Worm (Caenorhabditis elegans) whole organism, L2 larva: ENCODE measurements around the gene tre-5.

Experiments
- R02D3.7 ChIP-seq: fragments of 150-350 bp; optimal IDR thresholded peaks from 2 replicates; lab custom pipeline; 2014; ENCODE audit warnings: missing biosample characterization, missing genetic modification characterization
- ama-1 ChIP-seq: fragments of 150-350 bp; optimal IDR thresholded peaks from 2 replicates; lab custom pipeline; 2018; ENCODE audit warnings: inconsistent platforms
- blmp-1 ChIP-seq: sonication (generic microtip); optimal IDR thresholded peaks from 2 replicates; lab custom pipeline; 2017; ENCODE audit warnings: missing genetic modification characterization, mild to moderate bottlenecking, missing compliant biosample characterization, antibody characterized with exemption, moderate library complexity; ENCODE audit not compliant: insufficient read depth
- egl-27 ChIP-seq: sonication (generic microtip); optimal IDR thresholded peaks from 3 replicates; lab custom pipeline; 2017; ENCODE audit warnings: missing biosample characterization, missing genetic modification reagents, missing genetic modification characterization
- lin-13 ChIP-seq: fragments of 150-350 bp; optimal IDR thresholded peaks from 2 replicates; lab custom pipeline; 2014; ENCODE audit warnings: missing biosample characterization, missing genetic modification reagents, missing genetic modification characterization
- nhr-11 ChIP-seq: fragments of 150-350 bp; optimal IDR thresholded peaks from 2 replicates; lab custom pipeline; 2014; ENCODE audit warnings: missing biosample characterization, missing genetic modification characterization
- nhr-25 ChIP-seq: fragments of 150-350 bp; sonication (generic microtip); optimal IDR thresholded peaks from 3 replicates; lab custom pipeline; 2014; ENCODE audit warnings: missing biosample characterization, missing genetic modification characterization
- nhr-77 ChIP-seq: fragments of 150-350 bp; optimal IDR thresholded peaks from 2 replicates; lab custom pipeline; 2014; ENCODE audit warnings: missing biosample characterization, missing genetic modification characterization
- skn-1 ChIP-seq: sonication (generic microtip); optimal IDR thresholded peaks from 2 replicates; lab custom pipeline; 2017; ENCODE audit warnings: missing biosample characterization, missing genetic modification characterization
- snpc-4 ChIP-seq: fragments of 150-350 bp; optimal IDR thresholded peaks from 2 replicates; lab custom pipeline; 2014; ENCODE audit warnings: missing biosample characterization, missing genetic modification characterization
- unc-39 ChIP-seq: fragments of 150-350 bp; optimal IDR thresholded peaks from 2 replicates; lab custom pipeline; 2014; ENCODE audit warnings: missing biosample characterization, missing genetic modification characterization
- unc-62 ChIP-seq: fragments of 150-350 bp; optimal IDR thresholded peaks from 2 replicates; lab custom pipeline; 2014; ENCODE audit warnings: missing biosample characterization, missing genetic modification reagents, missing genetic modification characterization
- zag-1 ChIP-seq: fragments of 150-350 bp; optimal IDR thresholded peaks from 2 replicates; lab custom pipeline; 2014; ENCODE audit warnings: missing biosample characterization, missing genetic modification characterization

DNA sequence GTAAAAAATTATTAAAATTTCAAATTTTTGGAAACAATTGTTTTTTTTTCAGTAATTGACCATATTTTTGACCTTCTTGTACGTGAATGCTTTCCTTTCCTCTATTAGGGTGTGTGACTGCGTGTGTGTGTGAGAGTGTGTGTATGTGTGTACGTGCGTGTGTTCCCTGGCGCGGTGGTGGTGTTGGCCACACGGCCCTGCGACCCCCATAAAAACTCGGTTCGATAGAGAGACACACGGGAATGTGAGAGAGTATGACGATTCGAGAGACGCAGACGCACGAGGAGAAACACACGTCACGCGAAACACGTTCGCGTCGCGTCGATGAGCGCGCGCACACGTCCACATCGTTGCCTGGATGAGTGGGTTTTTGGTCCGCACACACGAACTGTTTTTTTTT lies 36.3 kb downstream of the tre-5 start:
- TF ChIP-seq egl-27 (tag; lab: Kevin White, UChicago) (peak; percentile 57), zag-1 (tag; lab: Kevin White, UChicago) (peak; percentile 41), snpc-4 (tag; lab: Kevin White, UChicago) (no peak), nhr-11 (tag; lab: Kevin White, UChicago) (no peak), nhr-25 (tag; lab: Kevin White, UChicago) (peak; percentile 82), ama-1 (no peak), lin-13 (GFP tag; lab: Kevin White, UChicago) (peak; percentile 69), nhr-77 (tag; lab: Kevin White, UChicago) (no peak), unc-62 (GFP tag; lab: Kevin White, UChicago) (no peak), R02D3.7 (tag; lab: Kevin White, UChicago) (no peak), blmp-1 (tag; lab: Kevin White, UChicago) (no peak), unc-39 (no peak), skn-1 (tag; lab: Kevin White, UChicago) (no peak)
